Worm (Caenorhabditis elegans): ENCODE results near the gene haf-7.

- TF ChIP-seq him-1 (tag; optimal IDR thresholded peaks at IDR 0.05), result no peak
- TF ChIP-seq dao-5 (tag; optimal IDR thresholded peaks at IDR 0.05), result no peak
- no peak for TF ChIP-seq W03F9.2 (tag; optimal IDR thresholded peaks at IDR 0.05)
These were observed 47.6 kb upstream of the haf-7 start for ce11 chrV:14725409-14725808.

Data from whole organism, L4/young adult.